Worm (Caenorhabditis elegans) whole organism, L1 larva: ENCODE data around the gene W07G4.2.

Source experiments
- C16A3.4 ChIP-seq: fragments of 150-350 bp; optimal IDR thresholded peaks from 2 replicates; lab custom pipeline; 2014; ENCODE audit warnings: missing biosample characterization, missing genetic modification characterization
- C34B4.2 ChIP-seq: sonication (generic microtip); optimal IDR thresholded peaks from 2 replicates; lab custom pipeline; 2017; ENCODE audit warnings: mild to moderate bottlenecking, missing genetic modification characterization, missing compliant biosample characterization
- Y116A8C.19 ChIP-seq: sonication (generic microtip); optimal IDR thresholded peaks from 2 replicates; lab custom pipeline; 2016; ENCODE audit warnings: missing compliant biosample characterization, missing genetic modification characterization, borderline replicate concordance
- aly-2 ChIP-seq: fragments of 150-350 bp; optimal IDR thresholded peaks from 2 replicates; lab custom pipeline; 2014; ENCODE audit warnings: missing biosample characterization, missing genetic modification characterization
- blmp-1 ChIP-seq: fragments of 150-350 bp; optimal IDR thresholded peaks from 2 replicates; lab custom pipeline; 2014; ENCODE audit warnings: missing biosample characterization, missing genetic modification characterization
- ceh-82 ChIP-seq, 3 experiments: fragments of 150-350 bp in 1 of 3; sonication (generic microtip) in 2 of 3; optimal IDR thresholded peaks; 2 replicates each; lab custom pipeline; 2014 to 2017; ENCODE audit warnings: missing biosample characterization in 3 of 3, missing genetic modification characterization in 3 of 3
- ceh-88 ChIP-seq: fragments of 200-800 bp; sonication (Bioruptor generic); IDR thresholded peaks from 2 replicates; pipeline ENCODE4 v1.3.6; 2022; ENCODE audit warnings: missing genetic modification characterization, missing compliant biosample characterization
- dpl-1 ChIP-seq, 3 experiments: fragments of 150-350 bp in 2 of 3; sonication (generic microtip) in 1 of 3; optimal IDR thresholded peaks; 2 replicates each; lab custom pipeline; 2014 to 2017; ENCODE audit warnings: missing biosample characterization in 3 of 3, missing genetic modification characterization in 3 of 3, missing genetic modification reagents in 3 of 3
- efl-1 ChIP-seq, 4 experiments: fragments of 150-350 bp; optimal IDR thresholded peaks in 3 of 4; peaks in 1 of 4; 1 replicate in 1 of 4; 2 replicates in 3 of 4; lab custom pipeline; 2014; ENCODE audit warnings: missing biosample characterization in 2 of 4, missing genetic modification characterization in 2 of 4, missing genetic modification reagents in 2 of 4
- egl-13 ChIP-seq: sonication (generic microtip); optimal IDR thresholded peaks from 2 replicates; lab custom pipeline; 2016; ENCODE audit warnings: missing genotype, missing genetic modification reagents, missing genetic modification characterization, missing compliant biosample characterization
- egl-27 ChIP-seq, 2 experiments: fragments of 150-350 bp in 1 of 2; sonication (generic microtip); optimal IDR thresholded peaks; 3 replicates each; lab custom pipeline; 2017 to 2018; ENCODE audit warnings: missing biosample characterization in 2 of 2, missing genetic modification characterization in 2 of 2, missing genetic modification reagents in 2 of 2
- elt-2 ChIP-seq: sonication (generic microtip); optimal IDR thresholded peaks from 2 replicates; lab custom pipeline; 2016; ENCODE audit warnings: missing genetic modification characterization, mild to moderate bottlenecking, inconsistent platforms, missing compliant biosample characterization, missing genetic modification reagents
- elt-3 ChIP-seq, 6 experiments: fragments of 150-350 bp in 1 of 6; sonication (generic microtip); optimal IDR thresholded peaks; 2 replicates each; lab custom pipeline; 2017 to 2018; ENCODE audit warnings: missing biosample characterization in 6 of 6, missing genetic modification characterization in 6 of 6, inconsistent platforms in 1 of 6
- fkh-8 ChIP-seq: sonication (generic microtip); optimal IDR thresholded peaks from 2 replicates; lab custom pipeline; 2016; ENCODE audit warnings: mild to moderate bottlenecking, missing genetic modification characterization, missing compliant biosample characterization
- hlh-4 ChIP-seq: sonication (generic microtip); optimal IDR thresholded peaks from 2 replicates; lab custom pipeline; 2016; ENCODE audit warnings: mild to moderate bottlenecking, missing genetic modification characterization, missing compliant biosample characterization
- irx-1 ChIP-seq: sonication (generic microtip); optimal IDR thresholded peaks from 2 replicates; lab custom pipeline; 2016; ENCODE audit warnings: missing genetic modification characterization, missing compliant biosample characterization
- jun-1 ChIP-seq: fragments of 150-350 bp; optimal IDR thresholded peaks from 2 replicates; lab custom pipeline; 2014; ENCODE audit warnings: missing biosample characterization, missing genetic modification reagents, missing genetic modification characterization
- lin-13 ChIP-seq: fragments of 150-350 bp; optimal IDR thresholded peaks from 2 replicates; lab custom pipeline; 2014; ENCODE audit warnings: missing biosample characterization, missing genetic modification reagents, missing genetic modification characterization
- lin-14 ChIP-seq: fragments of 200-800 bp; sonication (Bioruptor generic); optimal IDR thresholded peaks from 2 replicates; lab custom pipeline; 2018; ENCODE audit warnings: mild to moderate bottlenecking, missing genetic modification characterization, moderate library complexity, missing compliant biosample characterization
- lir-3 ChIP-seq: sonication (generic microtip); optimal IDR thresholded peaks from 2 replicates; lab custom pipeline; 2016; ENCODE audit warnings: mild to moderate bottlenecking, missing genetic modification characterization, moderate library complexity, missing compliant biosample characterization; ENCODE audit not compliant: poor library complexity
- lsy-2 ChIP-seq, 2 experiments: fragments of 150-350 bp; optimal IDR thresholded peaks; 2 replicates each; lab custom pipeline; 2014; ENCODE audit warnings: missing biosample characterization in 2 of 2, missing genetic modification characterization in 2 of 2
- mep-1 ChIP-seq: fragments of 150-350 bp; optimal IDR thresholded peaks from 2 replicates; lab custom pipeline; 2014; ENCODE audit warnings: missing biosample characterization, missing genetic modification characterization
- nhr-12 ChIP-seq: sonication (generic microtip); optimal IDR thresholded peaks from 2 replicates; lab custom pipeline; 2017; ENCODE audit warnings: missing biosample characterization, missing genetic modification characterization
- nhr-19 ChIP-seq: fragments of 200-800 bp; sonication (Bioruptor generic); conservative IDR thresholded peaks from 2 replicates; pipeline ENCODE4 v1.3.6; 2022; ENCODE audit warnings: missing genetic modification characterization, missing compliant biosample characterization
- nhr-20 ChIP-seq: sonication (generic microtip); optimal IDR thresholded peaks from 2 replicates; lab custom pipeline; 2016; ENCODE audit warnings: mild to moderate bottlenecking, missing genetic modification characterization, missing compliant biosample characterization
- nhr-237 ChIP-seq: fragments of 150-350 bp; optimal IDR thresholded peaks from 2 replicates; lab custom pipeline; 2014; ENCODE audit warnings: missing biosample characterization, missing genetic modification characterization
- nhr-71 ChIP-seq: sonication (generic microtip); optimal IDR thresholded peaks from 2 replicates; lab custom pipeline; 2016; ENCODE audit warnings: mild to moderate bottlenecking, missing genetic modification characterization, moderate library complexity, missing compliant biosample characterization
- nhr-76 ChIP-seq: sonication (generic microtip); optimal IDR thresholded peaks from 2 replicates; lab custom pipeline; 2017; ENCODE audit warnings: missing biosample characterization, missing genetic modification characterization
- nhr-77 ChIP-seq: fragments of 150-350 bp; optimal IDR thresholded peaks from 2 replicates; lab custom pipeline; 2014; ENCODE audit warnings: missing biosample characterization, missing genetic modification characterization
- nhr-85 ChIP-seq: sonication (generic microtip); peaks from one replicate; lab custom pipeline; 2016; ENCODE audit warnings: missing genetic modification characterization, inconsistent platforms, missing compliant biosample characterization
- nhr-90 ChIP-seq: sonication (generic microtip); optimal IDR thresholded peaks from 2 replicates; lab custom pipeline; 2016; ENCODE audit warnings: mild to moderate bottlenecking, missing genetic modification characterization, missing compliant biosample characterization; ENCODE audit not compliant: poor library complexity
- pag-3 ChIP-seq: sonication (generic microtip); optimal IDR thresholded peaks from 2 replicates; lab custom pipeline; 2017; ENCODE audit warnings: missing genetic modification characterization, mild to moderate bottlenecking, missing compliant biosample characterization, antibody characterized with exemption, borderline replicate concordance; ENCODE audit not compliant: insufficient read depth
- pax-3 ChIP-seq: fragments of 200-800 bp; sonication (Bioruptor generic); optimal IDR thresholded peaks from 2 replicates; lab custom pipeline; 2018; ENCODE audit warnings: mild to moderate bottlenecking, missing genetic modification characterization, moderate library complexity, missing compliant biosample characterization
- rnt-1 ChIP-seq: sonication (generic microtip); optimal IDR thresholded peaks from 2 replicates; lab custom pipeline; 2016; ENCODE audit warnings: mild to moderate bottlenecking, missing genetic modification characterization, moderate library complexity, missing compliant biosample characterization
- snpc-4 ChIP-seq: fragments of 150-350 bp; optimal IDR thresholded peaks from 2 replicates; lab custom pipeline; 2014; ENCODE audit warnings: missing biosample characterization, missing genetic modification characterization
- snu-23 ChIP-seq: sonication (generic microtip); optimal IDR thresholded peaks from 2 replicates; lab custom pipeline; 2016; ENCODE audit warnings: missing genetic modification characterization, missing compliant biosample characterization
- tbx-2 ChIP-seq: sonication (generic microtip); optimal IDR thresholded peaks from 2 replicates; lab custom pipeline; 2016; ENCODE audit warnings: missing genetic modification characterization, missing compliant biosample characterization
- unc-30 ChIP-seq: sonication (generic microtip); optimal IDR thresholded peaks from 2 replicates; lab custom pipeline; 2017; ENCODE audit warnings: missing biosample characterization, missing genetic modification characterization
- unc-62 ChIP-seq: fragments of 150-350 bp; optimal IDR thresholded peaks from 2 replicates; lab custom pipeline; 2014; ENCODE audit warnings: missing biosample characterization, missing genetic modification reagents, missing genetic modification characterization
- vab-15 ChIP-seq: sonication (generic microtip); optimal IDR thresholded peaks from 2 replicates; lab custom pipeline; 2017; ENCODE audit warnings: missing genotype, mild to moderate bottlenecking, missing genetic modification characterization, missing compliant biosample characterization
- zag-1 ChIP-seq: fragments of 150-350 bp; optimal IDR thresholded peaks from 2 replicates; lab custom pipeline; 2014; ENCODE audit warnings: missing biosample characterization, missing genetic modification characterization

W07G4.2 gene

DNA sequence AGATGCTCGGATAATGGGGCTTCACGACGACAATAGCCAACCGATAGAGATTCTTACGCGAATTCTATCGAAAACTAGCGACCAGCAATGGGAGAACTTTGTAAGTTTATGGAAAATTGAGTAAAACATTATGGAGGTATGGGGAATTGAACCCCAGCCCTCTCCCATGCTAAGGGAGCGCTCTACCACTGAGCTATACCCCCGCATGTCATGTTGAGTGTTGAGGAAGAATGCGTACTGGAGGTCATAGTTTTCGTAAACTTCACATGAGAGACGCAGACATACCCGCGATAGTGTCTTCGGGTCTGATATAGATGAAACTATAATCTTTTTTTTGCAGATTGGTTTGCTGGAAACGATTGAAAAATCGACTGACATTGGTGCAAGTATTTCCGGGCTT is 33.0 kb downstream of the W07G4.2 start (continued):
- TF ChIP-seq jun-1 (peak; percentile 41), tbx-2 (tag; lab: Kevin White, UChicago) (peak; percentile 32), pax-3 (tag; lab: Kevin White, UChicago) (peak; percentile 71), lir-3 (tag; lab: Kevin White, UChicago) (peak; percentile 34), C16A3.4 (peak; percentile 78), Y116A8C.19 (tag; lab: Kevin White, UChicago) (no peak), ceh-82 (tag; optimal IDR thresholded peaks at IDR 0.05; lab: Kevin White, UChicago) (peak; percentile 20 to 58 (median 54)), snpc-4 (tag; lab: Kevin White, UChicago) (peak; percentile 58), egl-27 (tag; optimal IDR thresholded peaks at IDR 0.05; lab: Kevin White, UChicago) (peak in 1 of 2 experiments; percentile 42), aly-2 (peak; percentile 79), lin-13 (peak; percentile 43), elt-2 (tag; lab: Kevin White, UChicago) (peak; percentile 28), nhr-19 (GFP tag; lab: Robert Waterston, UW) (peak; percentile 76), mep-1 (tag; lab: Kevin White, UChicago) (peak; percentile 67), unc-30 (tag; lab: Kevin White, UChicago) (no peak), dpl-1 (GFP tag; optimal IDR thresholded peaks at IDR 0.05; lab: Kevin White, UChicago) (peak in 2 of 3 experiments; percentile 47 to 67), unc-62 (no peak), nhr-76 (tag; lab: Kevin White, UChicago) (no peak), blmp-1 (tag; lab: Kevin White, UChicago) (peak; percentile 18), nhr-90 (tag; lab: Kevin White, UChicago) (peak; percentile 55), nhr-85 (peak; percentile 74), nhr-20 (tag; lab: Kevin White, UChicago) (peak; percentile 74), lsy-2 (tag; optimal IDR thresholded peaks at IDR 0.05; lab: Kevin White, UChicago) (peak; percentile 47 to 70)

DNA sequence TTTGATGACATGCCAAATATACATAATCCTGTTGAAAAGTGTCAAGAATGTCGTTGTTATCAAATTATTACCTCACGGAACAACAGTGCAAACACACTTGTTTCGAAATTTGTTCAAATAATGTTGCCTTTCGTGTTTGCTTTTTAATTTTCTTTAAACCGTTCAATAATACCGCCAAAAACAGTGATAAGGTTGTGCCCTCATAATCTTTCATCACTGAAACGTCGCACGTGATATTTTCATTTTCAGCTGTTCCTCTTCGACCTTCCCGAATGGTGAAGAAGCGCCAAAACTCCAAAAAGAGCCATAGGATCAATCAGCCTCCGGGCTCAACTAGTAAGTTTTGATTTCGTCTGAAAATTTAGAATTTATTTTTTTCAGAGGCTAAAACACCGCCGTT is 34.3 kb downstream of the W07G4.2 start, which contains the start of gene inft-2:
Gene inft-2 (plus strand): TSS at position 248 of the 400 bp plus-strand sequence.
- TF ChIP-seq elt-2 (tag; lab: Kevin White, UChicago) (peak; percentile 25), lir-3 (tag; lab: Kevin White, UChicago) (no peak), efl-1 (optimal IDR thresholded peaks at IDR 0.05; lab: Kevin White, UChicago) (no peak), efl-1 (GFP tag; optimal IDR thresholded peaks at IDR 0.05 in 1 of 2; lab: Kevin White, UChicago) (peak in 1 of 2 experiments; percentile 52), nhr-12 (tag; lab: Kevin White, UChicago) (no peak)

DNA sequence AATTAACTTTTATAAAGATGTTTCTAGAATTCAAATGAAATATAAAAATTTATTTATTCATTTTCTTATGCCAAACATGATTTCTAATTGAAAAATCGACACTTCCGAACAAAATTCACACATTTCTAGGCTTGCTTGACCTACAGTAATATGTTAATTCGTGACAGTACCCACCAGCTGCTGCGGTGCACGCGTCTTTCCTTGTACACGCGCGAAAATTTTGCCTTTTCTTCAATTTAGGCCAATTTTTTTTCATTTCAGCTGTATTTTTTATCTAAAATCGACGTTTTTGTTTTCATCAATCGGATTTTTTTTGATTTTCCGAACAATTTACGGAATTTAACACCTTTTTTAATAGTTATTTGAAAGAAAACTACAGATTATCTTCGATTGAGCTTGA is 36.3 kb downstream of the W07G4.2 start:
- TF ChIP-seq C34B4.2 (tag; lab: Kevin White, UChicago), result no peak
- no peak for TF ChIP-seq hlh-4 (tag; lab: Kevin White, UChicago)
- no peak for TF ChIP-seq elt-2 (tag; lab: Kevin White, UChicago)
- no peak for TF ChIP-seq egl-13 (tag; lab: Kevin White, UChicago)
- TF ChIP-seq nhr-19 (GFP tag; lab: Robert Waterston, UW), result no peak
- TF ChIP-seq ceh-88 (GFP tag; lab: Robert Waterston, UW), result no peak
- TF ChIP-seq nhr-76 (tag; lab: Kevin White, UChicago), result no peak
- TF ChIP-seq irx-1 (tag; lab: Kevin White, UChicago), result no peak
- no peak for TF ChIP-seq dpl-1 (GFP tag; optimal IDR thresholded peaks at IDR 0.05; lab: Kevin White, UChicago)
- no peak for TF ChIP-seq nhr-237 (tag; lab: Kevin White, UChicago)

DNA sequence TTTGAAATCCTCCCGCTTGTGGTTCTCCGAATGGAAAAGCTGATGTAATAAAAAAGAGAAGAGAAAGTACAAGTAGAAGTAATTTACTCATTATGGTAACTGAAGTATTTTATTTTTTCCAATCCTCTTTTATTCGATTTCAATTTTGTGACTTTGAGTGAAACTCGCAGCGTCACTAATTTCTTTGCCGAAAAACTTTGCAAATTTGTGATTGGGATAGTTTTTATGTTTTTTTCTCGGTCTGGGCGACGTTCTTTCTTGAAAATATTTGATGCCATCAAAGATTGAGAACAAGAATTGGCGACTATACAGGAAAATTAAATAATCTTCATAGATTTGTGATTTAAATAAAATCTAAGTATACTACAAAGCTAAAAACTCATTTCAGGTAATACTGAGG is 36.8 kb downstream of the W07G4.2 start, which contains the start of gene far-4:
Gene far-4 (minus strand): TSS at position 101 of the 400 bp plus-strand sequence.
- TF ChIP-seq rnt-1 (tag; lab: Kevin White, UChicago) (no peak), elt-3 (tag; optimal IDR thresholded peaks at IDR 0.05; lab: Kevin White, UChicago) (no peak), ceh-82 (tag; optimal IDR thresholded peaks at IDR 0.05; lab: Kevin White, UChicago) (no peak), C34B4.2 (tag; lab: Kevin White, UChicago) (no peak), lsy-2 (tag; optimal IDR thresholded peaks at IDR 0.05; lab: Kevin White, UChicago) (no peak), pag-3 (tag; lab: Kevin White, UChicago) (no peak), zag-1 (no peak), lin-13 (no peak), nhr-77 (no peak), snu-23 (no peak), lin-14 (GFP tag; lab: Kevin White, UChicago) (no peak), fkh-8 (no peak), nhr-71 (no peak), vab-15 (tag; lab: Kevin White, UChicago) (no peak), lir-3 (tag; lab: Kevin White, UChicago) (no peak)
